Worm (Caenorhabditis elegans): Measurements from ENCODE around the gene mca-2.

DNA sequence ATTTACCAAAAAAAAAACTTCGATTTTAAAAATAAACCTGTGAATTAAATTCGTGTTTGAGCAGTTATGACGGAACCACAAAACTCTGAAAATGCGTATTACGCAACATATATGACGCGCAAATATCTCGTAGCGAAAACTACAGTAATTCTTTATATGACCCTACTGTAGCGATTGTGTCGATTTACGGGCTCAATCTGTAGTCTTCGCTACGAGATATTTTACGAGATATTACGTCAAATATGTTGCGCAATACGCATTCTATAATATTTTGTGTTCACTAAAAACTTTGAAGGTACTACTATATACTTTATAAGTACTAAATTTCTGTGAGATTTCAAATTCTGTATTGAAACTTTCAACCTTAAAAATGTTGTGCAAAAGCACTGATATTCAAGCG, 53.6 kb downstream of the mca-2 start:
- TF ChIP-seq dao-5 (tag; optimal IDR thresholded peaks at IDR 0.05) (no peak), him-1 (tag; optimal IDR thresholded peaks at IDR 0.05) (no peak), W03F9.2 (tag; optimal IDR thresholded peaks at IDR 0.05) (no peak)
